Worm (Caenorhabditis elegans): ENCODE measurements around the gene C05D12.4.

- TF ChIP-seq T22C8.4 (GFP tag; IDR thresholded peaks at IDR 0.05): no peak
- no peak for TF ChIP-seq ztf-29 (GFP tag; IDR thresholded peaks at IDR 0.05)
- TF ChIP-seq med-1 (GFP tag; optimal IDR thresholded peaks at IDR 0.05; ENCODE audit: insufficient read depth): no peak
- no peak for TF ChIP-seq cog-1 (tag; optimal IDR thresholded peaks at IDR 0.05)
- TF ChIP-seq flt-1 (GFP tag; IDR thresholded peaks at IDR 0.05): no peak
- TF ChIP-seq ref-1 (GFP tag; conservative IDR thresholded peaks at IDR 0.05): no peak
- no peak for TF ChIP-seq ztf-23 (GFP tag; IDR thresholded peaks at IDR 0.05)
Observed at ce11 chrII:11400386-11400785, 31.3 kb upstream of the C05D12.4 start.

All from whole organism, midembryonic.